Fruit fly (Drosophila melanogaster) whole organism, pupa: ENCODE data around the gene CG42704.

Experiments
- CG10348 ChIP-seq: fragments of 200-800 bp; sonication (Bioruptor generic); IDR thresholded peaks from 2 replicates; pipeline ENCODE4 v1.3.6; 2022; ENCODE audit warnings: missing biosample characterization, missing genetic modification characterization
- CG12605 ChIP-seq: fragments of 200-800 bp; sonication (Bioruptor generic); IDR thresholded peaks from 2 replicates; pipeline ENCODE4 v1.3.6; 2022; ENCODE audit warnings: missing biosample characterization, missing genetic modification characterization
- CG14655 ChIP-seq: fragments of 200-800 bp; sonication (Bioruptor generic); optimal IDR thresholded peaks from 3 replicates; lab custom pipeline; 2017; ENCODE audit warnings: mild to moderate bottlenecking, missing biosample characterization, missing genetic modification reagents, missing genetic modification characterization
- CG17806 ChIP-seq: fragments of 200-800 bp; sonication (Bioruptor generic); optimal IDR thresholded peaks from 2 replicates; lab custom pipeline; 2018; ENCODE audit warnings: missing biosample characterization, mild to moderate bottlenecking, missing genetic modification characterization, moderate library complexity
- CG8159 ChIP-seq: fragments of 200-800 bp; sonication (Bioruptor generic); optimal IDR thresholded peaks from 3 replicates; lab custom pipeline; 2018; ENCODE audit warnings: missing biosample characterization, mild to moderate bottlenecking, missing genetic modification characterization, moderate library complexity
- EcR ChIP-seq: fragments of 200-800 bp; sonication (Bioruptor generic); optimal IDR thresholded peaks from 3 replicates; lab custom pipeline; 2019; ENCODE audit warnings: missing biosample characterization, missing genetic modification characterization, mild to moderate bottlenecking, moderate library complexity, missing genetic modification reagents
- Pif1B ChIP-seq: fragments of 200-800 bp; sonication (Bioruptor generic); optimal IDR thresholded peaks from 3 replicates; lab custom pipeline; 2016; ENCODE audit warnings: missing biosample characterization, missing genetic modification characterization
- fd96Ca ChIP-seq: fragments of 200-800 bp; sonication (Bioruptor generic); IDR thresholded peaks from 3 replicates; pipeline ENCODE4 v1.3.6; 2022; ENCODE audit warnings: missing biosample characterization, missing genetic modification characterization

DNA sequence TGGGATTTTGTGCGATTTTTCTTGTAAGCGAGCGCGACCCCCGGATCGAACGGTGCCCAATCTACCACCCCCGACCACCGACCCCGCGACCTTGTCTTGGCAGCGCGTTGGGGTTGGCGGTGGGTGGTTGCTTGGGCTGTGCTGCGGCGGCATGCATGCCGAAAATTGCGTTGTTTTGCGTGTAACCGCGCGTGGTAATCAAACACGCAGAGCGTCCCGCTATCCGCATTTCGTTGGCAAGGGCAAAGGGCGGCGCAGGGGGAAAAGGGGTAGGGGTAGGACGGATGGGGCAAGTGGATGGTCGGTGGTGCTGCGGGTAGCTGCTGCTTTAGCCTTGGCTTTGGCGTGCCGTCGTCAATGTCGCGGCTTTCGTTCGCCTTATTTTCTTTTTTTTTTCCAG, 19.9 kb downstream of the CG42704 start:
- no peak for TF ChIP-seq CG17806
- no peak for TF ChIP-seq fd96Ca (GFP tag; lab: Robert Waterston, UW)
- no peak for TF ChIP-seq EcR (GFP tag; lab: Kevin White, UChicago)
- no peak for TF ChIP-seq CG8159
- no peak for TF ChIP-seq CG14655 (GFP tag; lab: Kevin White, UChicago)
- no peak for TF ChIP-seq CG10348 (GFP tag; lab: Robert Waterston, UW)
- no peak for TF ChIP-seq Pif1B (GFP tag; lab: Kevin White, UChicago)
- no peak for TF ChIP-seq CG12605 (GFP tag; lab: Robert Waterston, UW)
